Worm (Caenorhabditis elegans): ENCODE data around the gene gem-1.
A peak's percentile ranks its signal among the peaks of the same experiment; 100 is the strongest.

gem-1 gene

ce11 chrX:13376185-13376584 lies 607 bp downstream of the gem-1 start:
- no peak for TF ChIP-seq ceh-82 (tag; optimal IDR thresholded peaks at IDR 0.05)
- TF ChIP-seq fos-1 (tag; optimal IDR thresholded peaks at IDR 0.05), result no peak
- no peak for TF ChIP-seq ztf-11 (tag; optimal IDR thresholded peaks at IDR 0.05)
- TF ChIP-seq zag-1 (tag; optimal IDR thresholded peaks at IDR 0.05), result no peak
- no peak for TF ChIP-seq Y55F3AM.14 (GFP tag; optimal IDR thresholded peaks at IDR 0.05)
- TF ChIP-seq nhr-23 (tag; optimal IDR thresholded peaks at IDR 0.05), result no peak
- no peak for TF ChIP-seq elt-3 (tag; optimal IDR thresholded peaks at IDR 0.05)
- TF ChIP-seq nhr-129 (tag; optimal IDR thresholded peaks at IDR 0.05), result no peak
- no peak for TF ChIP-seq skn-1 (tag; optimal IDR thresholded peaks at IDR 0.05)
- TF ChIP-seq alr-1 (tag; optimal IDR thresholded peaks at IDR 0.05), result no peak
- no peak for TF ChIP-seq unc-39 (tag; optimal IDR thresholded peaks at IDR 0.05)
- TF ChIP-seq nhr-21 (tag; optimal IDR thresholded peaks at IDR 0.05), result no peak
- TF ChIP-seq R02D3.7 (tag; optimal IDR thresholded peaks at IDR 0.05), result no peak
- no peak for TF ChIP-seq F13H6.1 (tag; optimal IDR thresholded peaks at IDR 0.05)
- no peak for TF ChIP-seq ztf-4 (tag; optimal IDR thresholded peaks at IDR 0.05)

DNA sequence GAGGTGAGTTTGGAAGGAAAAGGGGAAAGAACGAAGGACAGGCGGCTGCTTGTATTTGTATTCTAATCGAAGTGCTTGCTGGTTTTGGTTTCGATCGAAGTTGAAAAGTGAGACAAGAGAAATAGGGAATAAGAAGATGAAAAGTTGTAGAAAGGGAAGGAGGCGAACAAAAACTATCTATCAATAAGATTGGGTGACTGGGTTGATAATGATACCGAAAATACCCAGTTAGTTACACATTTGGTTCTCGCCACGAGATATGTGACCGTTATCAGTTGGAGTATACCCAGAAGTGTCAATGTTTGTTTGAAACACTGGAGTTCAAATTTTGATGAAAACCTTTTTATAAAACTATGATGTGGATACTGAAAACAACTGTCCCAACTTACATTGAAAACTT lies 8.5 kb downstream of the gem-1 start:
- TF ChIP-seq nhr-23 (tag; optimal IDR thresholded peaks at IDR 0.05), result no peak
- TF ChIP-seq fos-1 (tag; optimal IDR thresholded peaks at IDR 0.05), result peak; percentile 89
- TF ChIP-seq sma-3 (GFP tag; optimal IDR thresholded peaks at IDR 0.05), result no peak
- peak; percentile 1 for TF ChIP-seq blmp-1 (tag; optimal IDR thresholded peaks at IDR 0.05; ENCODE audit: insufficient read depth)
- TF ChIP-seq sma-9 (GFP tag; optimal IDR thresholded peaks at IDR 0.05), result peak; percentile 83
- TF ChIP-seq sma-9 (tag; optimal IDR thresholded peaks at IDR 0.05), result no peak
- no peak for TF ChIP-seq aly-2 (tag; optimal IDR thresholded peaks at IDR 0.05)
- TF ChIP-seq crh-2 (tag; optimal IDR thresholded peaks at IDR 0.05), result peak; percentile 39

ce11 chrX:13366955-13367354 lies 9.8 kb downstream of the gem-1 start:
- no peak for TF ChIP-seq R02D3.7 (tag; optimal IDR thresholded peaks at IDR 0.05)
- TF ChIP-seq dmd-4 (tag; optimal IDR thresholded peaks at IDR 0.05), result no peak
- no peak for TF ChIP-seq snpc-4 (tag; optimal IDR thresholded peaks at IDR 0.05)
- TF ChIP-seq nhr-6 (tag; optimal IDR thresholded peaks at IDR 0.05), result no peak
- TF ChIP-seq nhr-12 (tag; optimal IDR thresholded peaks at IDR 0.05), result no peak
- TF ChIP-seq lsy-2 (tag; optimal IDR thresholded peaks at IDR 0.05), result no peak
- TF ChIP-seq peb-1 (tag; optimal IDR thresholded peaks at IDR 0.05), result no peak
- no peak for TF ChIP-seq Y55F3AM.14 (GFP tag; optimal IDR thresholded peaks at IDR 0.05)
- peak; percentile 27 for TF ChIP-seq crh-2 (tag; optimal IDR thresholded peaks at IDR 0.05)
- TF ChIP-seq F13H6.1 (tag; optimal IDR thresholded peaks at IDR 0.05), result no peak
- TF ChIP-seq unc-62 (GFP tag; optimal IDR thresholded peaks at IDR 0.05), result no peak
- TF ChIP-seq elt-3 (tag; optimal IDR thresholded peaks at IDR 0.05), result no peak
- TF ChIP-seq sma-3 (GFP tag; optimal IDR thresholded peaks at IDR 0.05), result no peak
- TF ChIP-seq nhr-129 (tag; optimal IDR thresholded peaks at IDR 0.05), result peak; percentile 66
- TF ChIP-seq mdl-1 (tag; optimal IDR thresholded peaks at IDR 0.05), result no peak
- no peak for TF ChIP-seq ztf-1 (GFP tag; conservative IDR thresholded peaks at IDR 0.05)
- TF ChIP-seq zag-1 (tag; optimal IDR thresholded peaks at IDR 0.05), result no peak
- no peak for TF ChIP-seq nhr-21 (tag; optimal IDR thresholded peaks at IDR 0.05)
- no peak for TF ChIP-seq lin-39 (tag; optimal IDR thresholded peaks at IDR 0.05)
- TF ChIP-seq sma-9 (GFP tag; optimal IDR thresholded peaks at IDR 0.05), result peak; percentile 34
- TF ChIP-seq sma-9 (tag; optimal IDR thresholded peaks at IDR 0.05), result no peak
- no peak for TF ChIP-seq nhr-11 (tag; optimal IDR thresholded peaks at IDR 0.05)
- no peak for TF ChIP-seq ZK546.5 (tag; optimal IDR thresholded peaks at IDR 0.05)

DNA sequence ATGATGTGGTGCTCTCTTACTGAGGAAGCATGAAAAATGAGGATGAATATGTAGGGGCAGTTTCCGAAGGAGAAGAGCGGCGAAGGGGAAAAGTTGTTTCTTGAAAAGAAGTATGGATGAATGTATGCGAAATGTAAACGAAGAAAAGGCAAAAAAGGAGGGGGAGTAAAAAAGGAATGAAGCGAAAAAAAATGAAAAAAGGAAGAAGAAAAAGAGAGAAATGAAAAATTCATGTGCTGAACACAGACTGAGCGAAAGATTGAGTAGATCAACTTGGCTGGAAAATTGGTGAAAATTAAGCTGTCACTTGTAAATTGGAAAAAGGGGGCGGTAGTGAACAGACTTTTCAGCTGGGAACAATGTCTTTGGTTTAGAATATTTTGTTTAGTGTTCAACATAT lies 11.9 kb downstream of the gem-1 start, which contains the start of gene C49F8.1:
TSS of gene C49F8.1 (minus strand) at position 101 of the 400 bp plus-strand sequence.
- no peak for TF ChIP-seq nhr-25 (tag; optimal IDR thresholded peaks at IDR 0.05)
- TF ChIP-seq unc-55 (GFP tag; optimal IDR thresholded peaks at IDR 0.05), result peak; percentile 44

ce11 chrX:13362486-13362885 lies 14.3 kb downstream of the gem-1 start, which contains the start of gene C49F8.15:
TSS of gene C49F8.15 (minus strand) at chrX:13362586.
- TF ChIP-seq R02D3.7 (tag; optimal IDR thresholded peaks at IDR 0.05), result no peak
- TF ChIP-seq lsy-2 (tag; optimal IDR thresholded peaks at IDR 0.05), result no peak
- no peak for TF ChIP-seq alr-1 (tag; optimal IDR thresholded peaks at IDR 0.05)
- TF ChIP-seq nhr-12 (tag; optimal IDR thresholded peaks at IDR 0.05), result no peak
- TF ChIP-seq ztf-1 (GFP tag; conservative IDR thresholded peaks at IDR 0.05), result no peak
- no peak for TF ChIP-seq egl-27 (tag; optimal IDR thresholded peaks at IDR 0.05)
- no peak for TF ChIP-seq fos-1 (tag; optimal IDR thresholded peaks at IDR 0.05)
- no peak for TF ChIP-seq F13H6.1 (tag; optimal IDR thresholded peaks at IDR 0.05)
- TF ChIP-seq lin-39 (tag; optimal IDR thresholded peaks at IDR 0.05), result no peak
- TF ChIP-seq nhr-11 (tag; optimal IDR thresholded peaks at IDR 0.05), result no peak
- no peak for TF ChIP-seq crh-2 (tag; optimal IDR thresholded peaks at IDR 0.05)
- TF ChIP-seq nhr-237 (tag; optimal IDR thresholded peaks at IDR 0.05), result no peak
- no peak for TF ChIP-seq mab-5 (tag; optimal IDR thresholded peaks at IDR 0.05)
- TF ChIP-seq unc-55 (GFP tag; optimal IDR thresholded peaks at IDR 0.05), result no peak
- no peak for TF ChIP-seq mdl-1 (tag; optimal IDR thresholded peaks at IDR 0.05)
- TF ChIP-seq sma-9 (GFP tag; optimal IDR thresholded peaks at IDR 0.05), result no peak
- TF ChIP-seq sma-9 (tag; optimal IDR thresholded peaks at IDR 0.05), result no peak
- TF ChIP-seq sma-3 (GFP tag; optimal IDR thresholded peaks at IDR 0.05), result no peak
- no peak for TF ChIP-seq ztf-4 (tag; optimal IDR thresholded peaks at IDR 0.05)
- no peak for TF ChIP-seq nhr-6 (tag; optimal IDR thresholded peaks at IDR 0.05)
- TF ChIP-seq unc-62 (GFP tag; optimal IDR thresholded peaks at IDR 0.05), result no peak

All from whole organism, L2 larva.